Worm (Caenorhabditis elegans) whole organism, L2 larva: ENCODE results near the gene F11E6.6.

ENCODE experiments used
- aly-2 ChIP-seq: fragments of 150-350 bp; optimal IDR thresholded peaks from 2 replicates; lab custom pipeline; 2014; ENCODE audit warnings: missing biosample characterization, missing genetic modification characterization
- egl-27 ChIP-seq: sonication (generic microtip); optimal IDR thresholded peaks from 3 replicates; lab custom pipeline; 2017; ENCODE audit warnings: missing biosample characterization, missing genetic modification reagents, missing genetic modification characterization
- elt-1 ChIP-seq: fragments of 150-350 bp; optimal IDR thresholded peaks from 2 replicates; lab custom pipeline; 2014; ENCODE audit warnings: missing biosample characterization, missing genetic modification characterization
- mdl-1 ChIP-seq, 2 experiments: fragments of 150-350 bp in 1 of 2; sonication (generic microtip) in 1 of 2; optimal IDR thresholded peaks; 2 replicates each; lab custom pipeline; 2017; ENCODE audit warnings: missing biosample characterization in 2 of 2, missing genetic modification characterization in 2 of 2
- nhr-11 ChIP-seq: fragments of 150-350 bp; optimal IDR thresholded peaks from 2 replicates; lab custom pipeline; 2014; ENCODE audit warnings: missing biosample characterization, missing genetic modification characterization
- nhr-23 ChIP-seq: fragments of 150-350 bp; optimal IDR thresholded peaks from 2 replicates; lab custom pipeline; 2014; ENCODE audit warnings: missing biosample characterization, missing genetic modification reagents, missing genetic modification characterization
- nhr-237 ChIP-seq: fragments of 150-350 bp; optimal IDR thresholded peaks from 2 replicates; lab custom pipeline; 2014; ENCODE audit warnings: missing biosample characterization, missing genetic modification characterization
- snpc-4 ChIP-seq: fragments of 150-350 bp; optimal IDR thresholded peaks from 2 replicates; lab custom pipeline; 2014; ENCODE audit warnings: missing biosample characterization, missing genetic modification characterization
- unc-39 ChIP-seq: fragments of 150-350 bp; optimal IDR thresholded peaks from 2 replicates; lab custom pipeline; 2014; ENCODE audit warnings: missing biosample characterization, missing genetic modification characterization
- unc-62 ChIP-seq: fragments of 150-350 bp; optimal IDR thresholded peaks from 2 replicates; lab custom pipeline; 2014; ENCODE audit warnings: missing biosample characterization, missing genetic modification reagents, missing genetic modification characterization
- ztf-11 ChIP-seq: sonication (generic microtip); optimal IDR thresholded peaks from 2 replicates; lab custom pipeline; 2017; ENCODE audit warnings: missing biosample characterization, missing genetic modification characterization

ce11 chrIV:17432223-17432826, 33.5 kb downstream of the F11E6.6 start:
- TF ChIP-seq snpc-4 (tag; lab: Kevin White, UChicago) = no peak
- no peak for TF ChIP-seq egl-27
- TF ChIP-seq unc-62 (GFP tag; lab: Kevin White, UChicago) = no peak
- no peak for TF ChIP-seq ztf-11
- no peak for TF ChIP-seq unc-39 (tag; lab: Kevin White, UChicago)
- no peak for TF ChIP-seq nhr-237 (tag; lab: Kevin White, UChicago)
- no peak for TF ChIP-seq elt-1 (tag; lab: Kevin White, UChicago)
- no peak for TF ChIP-seq aly-2
- no peak for TF ChIP-seq mdl-1 (tag; optimal IDR thresholded peaks at IDR 0.05; lab: Kevin White, UChicago)
- TF ChIP-seq nhr-11 (tag; lab: Kevin White, UChicago) = no peak
- TF ChIP-seq nhr-23 (tag; lab: Kevin White, UChicago) = no peak
